Fruit fly (Drosophila melanogaster) whole organism: ENCODE data around the gene Enoph.

ENCODE experiments used
- pan ChIP-seq: fragments of >200 bp; optimal IDR thresholded peaks from 2 replicates; lab custom pipeline; 2017
- psq ChIP-seq: fragments of >200 bp; optimal IDR thresholded peaks from 2 replicates; lab custom pipeline; 2017

DNA sequence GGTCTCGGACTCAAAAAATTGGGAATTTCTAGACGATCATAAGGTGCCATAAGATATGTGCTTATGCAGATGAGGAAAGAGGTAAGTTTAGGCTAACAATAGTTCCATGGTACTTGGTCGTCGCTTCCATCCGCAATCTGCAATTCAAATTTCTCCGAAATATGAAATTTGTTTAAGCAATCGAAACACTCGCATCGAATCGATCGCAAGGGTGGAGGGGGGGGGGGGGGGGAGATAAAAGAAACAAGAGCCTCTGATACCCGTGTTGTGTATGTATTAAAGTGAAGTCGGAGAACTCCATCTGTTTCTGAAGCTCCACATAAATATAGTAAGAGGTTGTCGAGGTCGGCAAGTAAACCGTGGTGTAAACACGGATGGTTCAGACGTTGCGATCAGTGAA, 29.5 kb upstream of the Enoph start:
- no peak for TF ChIP-seq psq
- TF ChIP-seq pan (lab: Kevin White, UChicago) = no peak
